Fruit fly (Drosophila melanogaster): ENCODE results near the gene lectin-37Da.

Gene lectin-37Da

DNA sequence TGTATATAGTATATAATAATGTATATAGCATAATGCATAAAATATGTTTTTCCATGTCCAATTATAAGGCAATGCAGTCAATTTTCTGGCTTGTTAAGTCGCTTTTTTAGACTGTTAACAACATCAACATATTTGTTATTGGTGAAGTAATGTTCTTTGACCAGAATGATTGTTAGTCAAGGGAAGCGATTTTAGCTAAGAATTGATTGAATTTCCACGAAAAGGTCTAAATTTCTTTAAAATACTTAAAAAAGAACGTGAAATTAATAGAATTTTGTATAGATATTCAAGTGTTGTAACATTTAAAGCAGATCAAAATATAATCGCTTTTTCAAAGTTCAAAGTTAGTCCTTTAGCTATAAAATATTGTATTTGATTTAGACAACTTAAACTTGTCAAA lies 45.3 kb downstream of the lectin-37Da start:
- peak; percentile 9 for TF ChIP-seq Hr4 (GFP tag; optimal IDR thresholded peaks at IDR 0.05)
- peak; percentile 52 for TF ChIP-seq CG6276 (GFP tag; optimal IDR thresholded peaks at IDR 0.05)
- peak; percentile 0 for TF ChIP-seq Sox14 (GFP tag; optimal IDR thresholded peaks at IDR 0.05)
- TF ChIP-seq CG31627 (GFP tag; optimal IDR thresholded peaks at IDR 0.05) = no peak
- TF ChIP-seq CG11762 (GFP tag; optimal IDR thresholded peaks at IDR 0.05; ENCODE audit: insufficient read depth) = no peak
- TF ChIP-seq OdsH (GFP tag; optimal IDR thresholded peaks at IDR 0.05) = peak; percentile 17
- TF ChIP-seq Eip93F (GFP tag; optimal IDR thresholded peaks at IDR 0.05) = no peak
- TF ChIP-seq CG3032 (tag; optimal IDR thresholded peaks at IDR 0.05) = peak; percentile 10
- TF ChIP-seq svp (GFP tag) = peak; percentile 48
- TF ChIP-seq Hr38 (GFP tag; optimal IDR thresholded peaks at IDR 0.05) = no peak
- peak; percentile 9 for TF ChIP-seq CG3919 (GFP tag; optimal IDR thresholded peaks at IDR 0.05)
- peak in 1 of 2 experiments; percentile 36 for TF ChIP-seq salr (GFP tag; optimal IDR thresholded peaks at IDR 0.05)
- TF ChIP-seq CG10631 (GFP tag; optimal IDR thresholded peaks at IDR 0.05) = peak; percentile 24
- TF ChIP-seq pdm3 (GFP tag; optimal IDR thresholded peaks at IDR 0.05) = peak; percentile 1
- TF ChIP-seq CG4318 (GFP tag; optimal IDR thresholded peaks at IDR 0.05) = peak; percentile 58
- peak; percentile 0 for TF ChIP-seq spab (GFP tag; optimal IDR thresholded peaks at IDR 0.05)
- TF ChIP-seq CG32006 (GFP tag; optimal IDR thresholded peaks at IDR 0.05) = peak; percentile 75
- peak; percentile 84 for TF ChIP-seq Eip78C (GFP tag)

DNA sequence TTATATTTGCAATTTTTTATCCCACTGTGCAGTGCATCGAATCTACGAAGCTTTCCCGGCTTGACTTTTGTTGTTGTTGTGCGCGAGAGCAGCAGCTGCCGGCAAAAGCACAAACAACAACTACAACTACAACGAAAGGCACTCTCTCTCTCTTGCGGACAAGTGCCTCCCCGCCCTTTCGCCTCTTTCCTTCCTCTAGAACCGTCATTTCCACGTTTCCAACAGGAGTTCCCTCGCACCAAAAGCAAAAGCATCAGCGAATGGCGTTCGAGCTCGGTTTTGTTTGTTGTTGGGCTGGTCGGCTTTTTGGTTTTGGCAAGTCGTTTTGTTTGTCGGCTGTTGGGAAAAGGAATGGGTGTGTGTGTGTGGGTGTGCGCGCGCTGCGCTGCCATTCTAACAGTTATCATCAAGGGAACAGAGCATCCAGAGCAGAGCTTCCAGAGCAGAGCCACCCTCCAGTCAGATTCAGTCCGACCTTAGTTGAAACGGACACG lies 45.8 kb downstream of the lectin-37Da start, which contains the start of gene tj:
TSS of gene tj (plus strand) at position 444 of the 494 bp plus-strand sequence.
- 0 out of 3 replicates have a peak, but pooled peaks have one; percentile 22 for TF ChIP-seq CG6163 (GFP tag; IDR thresholded peaks at IDR 0.05)
- TF ChIP-seq svp (GFP tag) = peak; percentile 60
- no peak for TF ChIP-seq CG15336 (GFP tag; IDR thresholded peaks at IDR 0.05)
- no peak for TF ChIP-seq CG34406 (GFP tag; optimal IDR thresholded peaks at IDR 0.05)
- TF ChIP-seq achi (GFP tag; optimal IDR thresholded peaks at IDR 0.05) = no peak
- TF ChIP-seq Eip78C (GFP tag) = peak; percentile 12
- TF ChIP-seq esn (GFP tag; optimal IDR thresholded peaks at IDR 0.05) = no peak
- no peak for TF ChIP-seq Sox14 (GFP tag; optimal IDR thresholded peaks at IDR 0.05)
- no peak for TF ChIP-seq CG8319 (GFP tag; optimal IDR thresholded peaks at IDR 0.05)
- TF ChIP-seq CG31627 (GFP tag; optimal IDR thresholded peaks at IDR 0.05) = no peak
- TF ChIP-seq Eip75B (GFP tag; optimal IDR thresholded peaks at IDR 0.05) = no peak
- no peak for TF ChIP-seq CG6808 (GFP tag; optimal IDR thresholded peaks at IDR 0.05)
- no peak for TF ChIP-seq fkh (GFP tag; optimal IDR thresholded peaks at IDR 0.05)
- no peak for TF ChIP-seq CG6854 (GFP tag; optimal IDR thresholded peaks at IDR 0.05)
- TF ChIP-seq pdm3 (GFP tag; optimal IDR thresholded peaks at IDR 0.05) = no peak

Measured in whole organism, prepupa.